Worm (Caenorhabditis elegans) whole organism, L1 larva: ENCODE results near the gene pno-1.
A peak's percentile ranks its signal among the peaks of the same experiment; 100 is the strongest.

ENCODE experiments used
- C04F5.9 ChIP-seq: sonication (generic microtip); optimal IDR thresholded peaks from 2 replicates; lab custom pipeline; 2016; ENCODE audit warnings: missing genetic modification characterization, missing compliant biosample characterization
- C34B4.2 ChIP-seq: sonication (generic microtip); optimal IDR thresholded peaks from 2 replicates; lab custom pipeline; 2017; ENCODE audit warnings: mild to moderate bottlenecking, missing genetic modification characterization, missing compliant biosample characterization
- Y116A8C.19 ChIP-seq: sonication (generic microtip); optimal IDR thresholded peaks from 2 replicates; lab custom pipeline; 2016; ENCODE audit warnings: missing compliant biosample characterization, missing genetic modification characterization, borderline replicate concordance
- aly-2 ChIP-seq: fragments of 150-350 bp; optimal IDR thresholded peaks from 2 replicates; lab custom pipeline; 2014; ENCODE audit warnings: missing biosample characterization, missing genetic modification characterization
- blmp-1 ChIP-seq: fragments of 150-350 bp; optimal IDR thresholded peaks from 2 replicates; lab custom pipeline; 2014; ENCODE audit warnings: missing biosample characterization, missing genetic modification characterization
- ceh-63 ChIP-seq: fragments of 200-800 bp; sonication (Bioruptor generic); optimal IDR thresholded peaks from 2 replicates; lab custom pipeline; 2018; ENCODE audit warnings: mild to moderate bottlenecking, missing genetic modification characterization, missing compliant biosample characterization
- ceh-8 ChIP-seq: fragments of 200-800 bp; sonication (Bioruptor generic); optimal IDR thresholded peaks from 2 replicates; lab custom pipeline; 2018; ENCODE audit warnings: mild to moderate bottlenecking, missing genetic modification characterization, moderate library complexity, missing compliant biosample characterization
- ceh-82 ChIP-seq, 3 experiments: fragments of 150-350 bp in 1 of 3; sonication (generic microtip) in 2 of 3; optimal IDR thresholded peaks; 2 replicates each; lab custom pipeline; 2014 to 2017; ENCODE audit warnings: missing biosample characterization in 3 of 3, missing genetic modification characterization in 3 of 3
- ceh-90 ChIP-seq: sonication (generic microtip); optimal IDR thresholded peaks from 2 replicates; lab custom pipeline; 2016; ENCODE audit warnings: missing genetic modification characterization, missing compliant biosample characterization
- dpl-1 ChIP-seq, 3 experiments: fragments of 150-350 bp in 2 of 3; sonication (generic microtip) in 1 of 3; optimal IDR thresholded peaks; 2 replicates each; lab custom pipeline; 2014 to 2017; ENCODE audit warnings: missing biosample characterization in 3 of 3, missing genetic modification characterization in 3 of 3, missing genetic modification reagents in 3 of 3
- dsc-1 ChIP-seq: sonication (generic microtip); optimal IDR thresholded peaks from 2 replicates; lab custom pipeline; 2016; ENCODE audit warnings: mild to moderate bottlenecking, missing genetic modification characterization, missing compliant biosample characterization
- efl-1 ChIP-seq, 4 experiments: fragments of 150-350 bp; optimal IDR thresholded peaks in 3 of 4; peaks in 1 of 4; 1 replicate in 1 of 4; 2 replicates in 3 of 4; lab custom pipeline; 2014; ENCODE audit warnings: missing biosample characterization in 2 of 4, missing genetic modification characterization in 2 of 4, missing genetic modification reagents in 2 of 4
- efl-3 ChIP-seq: fragments of 200-800 bp; sonication (Bioruptor generic); optimal IDR thresholded peaks from 2 replicates; lab custom pipeline; 2018; ENCODE audit warnings: mild to moderate bottlenecking, missing genetic modification characterization, missing compliant biosample characterization
- elt-3 ChIP-seq, 6 experiments: fragments of 150-350 bp in 1 of 6; sonication (generic microtip); optimal IDR thresholded peaks; 2 replicates each; lab custom pipeline; 2017 to 2018; ENCODE audit warnings: missing biosample characterization in 6 of 6, missing genetic modification characterization in 6 of 6, inconsistent platforms in 1 of 6
- ets-5 ChIP-seq: fragments of 200-800 bp; sonication (Bioruptor generic); IDR thresholded peaks from 2 replicates; pipeline ENCODE4 v1.3.6; 2022; ENCODE audit warnings: missing genetic modification characterization, missing compliant biosample characterization
- fkh-8 ChIP-seq: sonication (generic microtip); optimal IDR thresholded peaks from 2 replicates; lab custom pipeline; 2016; ENCODE audit warnings: mild to moderate bottlenecking, missing genetic modification characterization, missing compliant biosample characterization
- grh-1 ChIP-seq: fragments of 200-800 bp; sonication (Bioruptor generic); IDR thresholded peaks from 2 replicates; pipeline ENCODE4 v1.3.6; 2022; ENCODE audit warnings: missing genetic modification reagents, missing genetic modification characterization, missing compliant biosample characterization
- hlh-17 ChIP-seq: fragments of 200-800 bp; sonication (Bioruptor generic); optimal IDR thresholded peaks from 2 replicates; lab custom pipeline; 2018; ENCODE audit warnings: missing genetic modification characterization, mild to moderate bottlenecking, missing compliant biosample characterization, moderate library complexity, borderline replicate concordance
- irx-1 ChIP-seq: sonication (generic microtip); optimal IDR thresholded peaks from 2 replicates; lab custom pipeline; 2016; ENCODE audit warnings: missing genetic modification characterization, missing compliant biosample characterization
- isw-1 ChIP-seq: fragments of 200-800 bp; sonication (Bioruptor generic); IDR thresholded peaks from 2 replicates; pipeline ENCODE4 v1.3.6; 2022; ENCODE audit warnings: missing genetic modification characterization, missing compliant biosample characterization
- jun-1 ChIP-seq: fragments of 150-350 bp; optimal IDR thresholded peaks from 2 replicates; lab custom pipeline; 2014; ENCODE audit warnings: missing biosample characterization, missing genetic modification reagents, missing genetic modification characterization
- lin-14 ChIP-seq: fragments of 200-800 bp; sonication (Bioruptor generic); optimal IDR thresholded peaks from 2 replicates; lab custom pipeline; 2018; ENCODE audit warnings: mild to moderate bottlenecking, missing genetic modification characterization, moderate library complexity, missing compliant biosample characterization
- lin-15B ChIP-seq: fragments of 150-350 bp; sonication (generic microtip); optimal IDR thresholded peaks from 3 replicates; lab custom pipeline; 2014; ENCODE audit warnings: missing biosample characterization, missing genetic modification characterization
- lin-35 ChIP-seq, 2 experiments: fragments of 150-350 bp; optimal IDR thresholded peaks; 2 replicates each; lab custom pipeline; 2014; ENCODE audit warnings: missing biosample characterization in 2 of 2, missing genetic modification characterization in 2 of 2, missing genetic modification reagents in 2 of 2
- lin-39 ChIP-seq: fragments of 150-350 bp; optimal IDR thresholded peaks from 2 replicates; lab custom pipeline; 2014; ENCODE audit warnings: missing biosample characterization, missing genetic modification reagents, missing genetic modification characterization
- lir-3 ChIP-seq: sonication (generic microtip); optimal IDR thresholded peaks from 2 replicates; lab custom pipeline; 2016; ENCODE audit warnings: mild to moderate bottlenecking, missing genetic modification characterization, moderate library complexity, missing compliant biosample characterization; ENCODE audit not compliant: poor library complexity
- lsy-2 ChIP-seq, 2 experiments: fragments of 150-350 bp; optimal IDR thresholded peaks; 2 replicates each; lab custom pipeline; 2014; ENCODE audit warnings: missing biosample characterization in 2 of 2, missing genetic modification characterization in 2 of 2
- nhr-11 ChIP-seq: fragments of 150-350 bp; optimal IDR thresholded peaks from 2 replicates; lab custom pipeline; 2014; ENCODE audit warnings: missing biosample characterization, missing genetic modification characterization
- nhr-19 ChIP-seq: fragments of 200-800 bp; sonication (Bioruptor generic); conservative IDR thresholded peaks from 2 replicates; pipeline ENCODE4 v1.3.6; 2022; ENCODE audit warnings: missing genetic modification characterization, missing compliant biosample characterization
- nhr-20 ChIP-seq: sonication (generic microtip); optimal IDR thresholded peaks from 2 replicates; lab custom pipeline; 2016; ENCODE audit warnings: mild to moderate bottlenecking, missing genetic modification characterization, missing compliant biosample characterization
- nhr-237 ChIP-seq: fragments of 150-350 bp; optimal IDR thresholded peaks from 2 replicates; lab custom pipeline; 2014; ENCODE audit warnings: missing biosample characterization, missing genetic modification characterization
- nhr-47 ChIP-seq: sonication (generic microtip); optimal IDR thresholded peaks from 2 replicates; lab custom pipeline; 2016; ENCODE audit warnings: mild to moderate bottlenecking, missing genetic modification characterization, moderate library complexity, missing compliant biosample characterization
- nhr-71 ChIP-seq: sonication (generic microtip); optimal IDR thresholded peaks from 2 replicates; lab custom pipeline; 2016; ENCODE audit warnings: mild to moderate bottlenecking, missing genetic modification characterization, moderate library complexity, missing compliant biosample characterization
- nhr-77 ChIP-seq: fragments of 150-350 bp; optimal IDR thresholded peaks from 2 replicates; lab custom pipeline; 2014; ENCODE audit warnings: missing biosample characterization, missing genetic modification characterization
- nhr-85 ChIP-seq: sonication (generic microtip); peaks from one replicate; lab custom pipeline; 2016; ENCODE audit warnings: missing genetic modification characterization, inconsistent platforms, missing compliant biosample characterization
- nhr-90 ChIP-seq: sonication (generic microtip); optimal IDR thresholded peaks from 2 replicates; lab custom pipeline; 2016; ENCODE audit warnings: mild to moderate bottlenecking, missing genetic modification characterization, missing compliant biosample characterization; ENCODE audit not compliant: poor library complexity
- pax-3 ChIP-seq: fragments of 200-800 bp; sonication (Bioruptor generic); optimal IDR thresholded peaks from 2 replicates; lab custom pipeline; 2018; ENCODE audit warnings: mild to moderate bottlenecking, missing genetic modification characterization, moderate library complexity, missing compliant biosample characterization
- snpc-4 ChIP-seq: fragments of 150-350 bp; optimal IDR thresholded peaks from 2 replicates; lab custom pipeline; 2014; ENCODE audit warnings: missing biosample characterization, missing genetic modification characterization
- snu-23 ChIP-seq: sonication (generic microtip); optimal IDR thresholded peaks from 2 replicates; lab custom pipeline; 2016; ENCODE audit warnings: missing genetic modification characterization, missing compliant biosample characterization
- sptf-1 ChIP-seq: fragments of 150-350 bp; optimal IDR thresholded peaks from 2 replicates; lab custom pipeline; 2014; ENCODE audit warnings: missing biosample characterization, missing genetic modification characterization
- swsn-7 ChIP-seq: sonication (generic microtip); optimal IDR thresholded peaks from 2 replicates; lab custom pipeline; 2016; ENCODE audit warnings: missing genetic modification characterization, missing compliant biosample characterization
- tbx-2 ChIP-seq: sonication (generic microtip); optimal IDR thresholded peaks from 2 replicates; lab custom pipeline; 2016; ENCODE audit warnings: missing genetic modification characterization, missing compliant biosample characterization
- unc-130 ChIP-seq: fragments of 150-350 bp; optimal IDR thresholded peaks from 2 replicates; lab custom pipeline; 2017; ENCODE audit warnings: missing biosample characterization, missing genetic modification characterization, inconsistent platforms
- unc-30 ChIP-seq: sonication (generic microtip); optimal IDR thresholded peaks from 2 replicates; lab custom pipeline; 2017; ENCODE audit warnings: missing biosample characterization, missing genetic modification characterization
- unc-62 ChIP-seq: fragments of 150-350 bp; optimal IDR thresholded peaks from 2 replicates; lab custom pipeline; 2014; ENCODE audit warnings: missing biosample characterization, missing genetic modification reagents, missing genetic modification characterization
- unc-86 ChIP-seq: sonication (generic microtip); optimal IDR thresholded peaks from 2 replicates; lab custom pipeline; 2016; ENCODE audit warnings: missing genetic modification characterization, missing compliant biosample characterization
- unc-98 ChIP-seq: fragments of 200-800 bp; sonication (Bioruptor generic); IDR thresholded peaks from 2 replicates; pipeline ENCODE4 v1.3.6; 2022; ENCODE audit warnings: missing genetic modification characterization, missing compliant biosample characterization
- vab-15 ChIP-seq: sonication (generic microtip); optimal IDR thresholded peaks from 2 replicates; lab custom pipeline; 2017; ENCODE audit warnings: missing genotype, mild to moderate bottlenecking, missing genetic modification characterization, missing compliant biosample characterization

The pno-1 gene

DNA sequence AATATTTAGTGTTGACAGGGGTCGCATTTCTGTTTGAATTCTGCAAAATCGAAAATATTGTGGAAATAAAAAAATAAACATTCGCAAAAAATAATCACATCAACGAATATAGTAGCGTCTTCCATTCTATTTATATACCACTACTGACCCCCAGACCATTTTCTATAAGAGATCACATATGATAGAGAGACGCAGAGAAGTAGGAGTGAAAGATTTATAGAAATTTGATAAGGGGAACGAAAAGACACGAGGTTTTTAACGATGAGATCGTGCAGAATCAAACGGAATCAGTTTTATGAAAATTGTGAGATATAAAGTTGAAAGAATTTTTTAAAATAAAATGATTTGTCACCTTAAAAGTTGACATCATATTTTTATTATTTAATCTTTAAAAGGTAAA lies 9.6 kb upstream of the pno-1 start:
- TF ChIP-seq nhr-71 (peak; percentile 57), ceh-90 (tag; lab: Kevin White, UChicago) (no peak), nhr-11 (tag; lab: Kevin White, UChicago) (no peak), snpc-4 (no peak), dpl-1 (GFP tag; optimal IDR thresholded peaks at IDR 0.05; lab: Kevin White, UChicago) (no peak), elt-3 (tag; optimal IDR thresholded peaks at IDR 0.05; lab: Kevin White, UChicago) (peak in 4 of 6 experiments; percentile 32 to 86 (median 74)), snu-23 (GFP tag; lab: Kevin White, UChicago) (peak; percentile 46), unc-30 (tag; lab: Kevin White, UChicago) (no peak), nhr-85 (peak; percentile 89), nhr-90 (tag; lab: Kevin White, UChicago) (peak; percentile 42), blmp-1 (peak; percentile 13), lsy-2 (tag; optimal IDR thresholded peaks at IDR 0.05; lab: Kevin White, UChicago) (peak in 1 of 2 experiments; percentile 23), nhr-20 (tag; lab: Kevin White, UChicago) (peak; percentile 77), unc-86 (tag; lab: Kevin White, UChicago) (no peak), lin-14 (GFP tag; lab: Kevin White, UChicago) (peak; percentile 65), nhr-19 (GFP tag; lab: Robert Waterston, UW) (peak; percentile 40), lin-35 (GFP tag; optimal IDR thresholded peaks at IDR 0.05; lab: Kevin White, UChicago) (peak in 1 of 2 experiments; percentile 27), hlh-17 (GFP tag; lab: Kevin White, UChicago) (no peak), ets-5 (GFP tag; lab: Robert Waterston, UW) (no peak), nhr-77 (tag; lab: Kevin White, UChicago) (no peak), unc-98 (no peak), nhr-237 (tag; lab: Kevin White, UChicago) (no peak)

DNA sequence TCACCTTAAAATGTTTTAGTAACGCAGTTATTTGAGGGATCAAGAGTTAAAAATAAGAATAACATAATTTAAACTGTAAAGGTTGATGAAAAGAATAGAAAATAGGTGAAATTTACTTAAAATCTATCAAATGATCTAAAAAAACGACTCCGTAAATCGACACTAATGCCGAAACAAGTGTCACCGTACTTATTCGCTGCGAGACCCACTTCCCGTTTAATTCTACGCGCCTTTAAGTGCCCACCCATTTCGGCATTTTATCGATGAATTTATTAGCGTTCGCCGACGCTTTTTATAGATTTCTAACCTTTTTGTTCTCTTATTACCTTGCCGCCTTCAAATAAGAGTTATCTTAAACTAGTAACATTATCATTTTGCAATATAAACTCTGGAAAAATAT lies 3.4 kb upstream of the pno-1 start, which contains the start of the genes Y53C12B.1 and nos-3:
Gene Y53C12B.1, minus strand, starts transcription at position 10 of the 400 bp plus-strand sequence.
Gene nos-3, plus strand, starts transcription at position 248 of the 400 bp plus-strand sequence.
- TF ChIP-seq lin-35 (GFP tag; optimal IDR thresholded peaks at IDR 0.05; lab: Kevin White, UChicago) (peak; percentile 83 to 87), irx-1 (peak; percentile 68), lin-15B (peak; percentile 57), unc-130 (tag; lab: Kevin White, UChicago) (peak; percentile 73), vab-15 (tag; lab: Kevin White, UChicago) (peak; percentile 41), ceh-8 (GFP tag; lab: Kevin White, UChicago) (peak; percentile 22), isw-1 (peak; percentile 89), nhr-11 (tag; lab: Kevin White, UChicago) (peak; percentile 62), nhr-71 (peak; percentile 85), Y116A8C.19 (tag; lab: Kevin White, UChicago) (no peak), C04F5.9 (tag; lab: Kevin White, UChicago) (peak; percentile 18), efl-1 (optimal IDR thresholded peaks at IDR 0.05; lab: Kevin White, UChicago) (peak; percentile 87 to 89), efl-1 (GFP tag; optimal IDR thresholded peaks at IDR 0.05 in 1 of 2; lab: Kevin White, UChicago) (peak; percentile 77 to 97), tbx-2 (tag; lab: Kevin White, UChicago) (peak; percentile 75), elt-3 (tag; optimal IDR thresholded peaks at IDR 0.05; lab: Kevin White, UChicago) (peak in 3 of 6 experiments; percentile 8 to 81 (median 69)), sptf-1 (tag; lab: Kevin White, UChicago) (no peak), grh-1 (GFP tag; lab: Robert Waterston, UW) (peak; percentile 63), unc-30 (tag; lab: Kevin White, UChicago) (no peak), jun-1 (peak; percentile 59), fkh-8 (tag; lab: Kevin White, UChicago) (peak; percentile 62), lin-39 (tag; lab: Kevin White, UChicago) (peak; percentile 55), lir-3 (tag; lab: Kevin White, UChicago) (peak; percentile 63), swsn-7 (tag; lab: Kevin White, UChicago) (peak; percentile 77), dsc-1 (tag; lab: Kevin White, UChicago) (peak; percentile 57), snu-23 (GFP tag; lab: Kevin White, UChicago) (peak; percentile 89), ceh-63 (no peak), lin-14 (GFP tag; lab: Kevin White, UChicago) (peak; percentile 80), nhr-47 (tag; lab: Kevin White, UChicago) (peak; percentile 80), unc-86 (tag; lab: Kevin White, UChicago) (peak; percentile 71), unc-62 (GFP tag; lab: Kevin White, UChicago) (no peak), nhr-77 (tag; lab: Kevin White, UChicago) (peak; percentile 69), efl-3 (GFP tag; lab: Kevin White, UChicago) (no peak), C34B4.2 (no peak), nhr-90 (tag; lab: Kevin White, UChicago) (peak; percentile 68), pax-3 (tag; lab: Kevin White, UChicago) (peak; percentile 28), ceh-82 (tag; optimal IDR thresholded peaks at IDR 0.05; lab: Kevin White, UChicago) (peak; percentile 54 to 84 (median 77)), aly-2 (tag; lab: Kevin White, UChicago) (peak; percentile 65)
